Fruit fly (Drosophila melanogaster): ENCODE measurements around the gene sloth1.

DNA sequence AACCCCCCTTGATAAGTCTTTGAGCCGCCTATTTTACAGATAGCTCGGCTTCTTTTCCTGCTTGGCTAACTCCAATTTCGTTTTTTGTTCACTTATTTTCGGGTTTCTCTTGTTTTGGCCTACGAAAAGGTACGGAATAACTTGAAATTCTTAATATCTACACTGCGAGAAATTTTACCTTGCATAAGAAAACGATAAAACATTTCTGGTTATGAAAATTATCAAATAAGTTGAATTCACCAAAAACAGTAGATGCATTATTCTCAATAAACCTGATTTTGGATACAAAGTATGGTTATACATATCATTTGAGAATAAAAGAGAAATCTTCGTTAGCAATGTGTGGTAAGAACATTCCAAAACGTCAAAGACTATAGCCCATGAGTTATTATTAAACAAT, 29.1 kb upstream of the sloth1 start:
- TF ChIP-seq Hr96 (GFP tag; optimal IDR thresholded peaks at IDR 0.05) = no peak
- TF ChIP-seq pad (GFP tag; optimal IDR thresholded peaks at IDR 0.05) = no peak
- no peak for TF ChIP-seq ovo (GFP tag; optimal IDR thresholded peaks at IDR 0.05)
- no peak for TF ChIP-seq CG11617 (GFP tag; optimal IDR thresholded peaks at IDR 0.05)
- no peak for TF ChIP-seq CG5204 (GFP tag; optimal IDR thresholded peaks at IDR 0.05)
- no peak for TF ChIP-seq CG12768 (GFP tag; optimal IDR thresholded peaks at IDR 0.05)
- no peak for TF ChIP-seq Clk (GFP tag; optimal IDR thresholded peaks at IDR 0.05)

Data from whole organism, adult.